Worm (Caenorhabditis elegans) whole organism, young adult: ENCODE measurements around the gene tlk-1.

Experiments used
- F10E7.11 ChIP-seq: sonication (generic microtip); optimal IDR thresholded peaks from 2 replicates; lab custom pipeline; 2017; ENCODE audit warnings: mild to moderate bottlenecking, missing genetic modification characterization, moderate library complexity, missing compliant biosample characterization
- F39B2.1 ChIP-seq: fragments of 200-800 bp; sonication (Bioruptor generic); IDR thresholded peaks from 2 replicates; pipeline ENCODE4 v1.3.6; 2022; ENCODE audit warnings: missing genetic modification reagents, missing genetic modification characterization, missing compliant biosample characterization
- F49E8.2 ChIP-seq: sonication (generic microtip); optimal IDR thresholded peaks from 3 replicates; lab custom pipeline; 2017; ENCODE audit warnings: missing genetic modification characterization, mild to moderate bottlenecking, missing compliant biosample characterization, antibody characterized with exemption, moderate library complexity; ENCODE audit not compliant: insufficient read depth
- bed-1 ChIP-seq: fragments of 200-800 bp; sonication (Bioruptor generic); IDR thresholded peaks from 2 replicates; pipeline ENCODE4 v1.3.6; 2022; ENCODE audit warnings: missing genetic modification reagents, missing genetic modification characterization, missing compliant biosample characterization
- cebp-1 ChIP-seq, 2 experiments: fragments of 200-800 bp in 1 of 2; sonication (Bioruptor generic) in 1 of 2; sonication (generic microtip) in 1 of 2; IDR thresholded peaks in 1 of 2; optimal IDR thresholded peaks in 1 of 2; 2 replicates each; pipeline versions ENCODE4 v1.3.6 to Lab custom; 2017 to 2022; ENCODE audit warnings: missing compliant biosample characterization in 2 of 2, missing genetic modification characterization in 2 of 2, mild to moderate bottlenecking in 1 of 2, missing genetic modification reagents in 1 of 2, moderate library complexity in 1 of 2
- egl-44 ChIP-seq: fragments of 200-800 bp; sonication (Bioruptor generic); IDR thresholded peaks from 2 replicates; pipeline ENCODE4 v1.3.6; 2022; ENCODE audit warnings: missing genetic modification reagents, missing genetic modification characterization, missing compliant biosample characterization
- lsl-1 ChIP-seq: fragments of 200-800 bp; sonication (Bioruptor generic); optimal IDR thresholded peaks from 2 replicates; lab custom pipeline; 2018; ENCODE audit warnings: mild to moderate bottlenecking, missing genetic modification characterization, moderate library complexity, missing compliant biosample characterization
- nhr-179 ChIP-seq: sonication (generic microtip); optimal IDR thresholded peaks from 2 replicates; lab custom pipeline; 2016; ENCODE audit warnings: mild to moderate bottlenecking, missing genetic modification characterization, missing compliant biosample characterization
- nhr-27 ChIP-seq: fragments of 200-800 bp; sonication (Bioruptor generic); optimal IDR thresholded peaks from 2 replicates; lab custom pipeline; 2018; ENCODE audit warnings: mild to moderate bottlenecking, missing genetic modification characterization, moderate library complexity, missing compliant biosample characterization
- nhr-90 ChIP-seq: sonication (generic microtip); optimal IDR thresholded peaks from 2 replicates; lab custom pipeline; 2016; ENCODE audit warnings: missing genotype, mild to moderate bottlenecking, missing genetic modification characterization, missing compliant biosample characterization
- sdz-38 ChIP-seq: sonication (generic microtip); optimal IDR thresholded peaks from 2 replicates; lab custom pipeline; 2016; ENCODE audit warnings: missing genotype, missing genetic modification characterization, missing compliant biosample characterization
- somi-1 ChIP-seq: fragments of 200-800 bp; sonication (Bioruptor generic); optimal IDR thresholded peaks from 2 replicates; lab custom pipeline; 2018; ENCODE audit warnings: mild to moderate bottlenecking, missing genetic modification characterization, missing compliant biosample characterization

DNA sequence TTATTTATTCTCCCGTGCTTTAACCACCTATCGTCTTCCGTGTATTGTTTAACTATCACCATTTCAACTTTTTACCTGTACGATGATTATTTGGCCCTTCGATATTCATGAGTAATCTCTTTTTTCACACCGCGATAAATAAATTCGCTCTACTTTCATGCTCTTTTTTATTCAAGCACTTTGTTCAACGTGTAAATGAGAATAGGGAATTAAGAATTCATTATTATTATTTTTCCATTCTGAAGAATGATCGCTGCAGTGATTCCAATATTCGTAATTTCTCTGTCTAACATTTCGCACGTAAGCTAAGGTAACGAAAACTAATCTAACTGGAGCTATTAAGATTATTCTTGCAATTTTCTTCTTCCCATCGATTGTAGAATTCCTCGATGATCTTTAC, 49.0 kb downstream of the tlk-1 start, which contains the start of gene T05G5.4:
- peak; percentile 37 for TF ChIP-seq lsl-1 (GFP tag; lab: Kevin White, UChicago)
- TF ChIP-seq nhr-90 = no peak
- TF ChIP-seq egl-44 (GFP tag; lab: Robert Waterston, UW) = no peak
- TF ChIP-seq nhr-27 = no peak
- no peak for TF ChIP-seq somi-1
- TF ChIP-seq bed-1 = no peak
- peak; percentile 62; the same call in 1 of the 2 replicates for TF ChIP-seq F39B2.1 (GFP tag; lab: Robert Waterston, UW)
- TF ChIP-seq F10E7.11 (tag; lab: Kevin White, UChicago) = no peak
- no peak for TF ChIP-seq F49E8.2 (tag; lab: Kevin White, UChicago)
- TF ChIP-seq cebp-1 (GFP tag; IDR thresholded peaks at IDR 0.05; lab: Robert Waterston, UW) = no peak
- peak; percentile 7 for TF ChIP-seq cebp-1 (tag; optimal IDR thresholded peaks at IDR 0.05; lab: Kevin White, UChicago)
- no peak for TF ChIP-seq nhr-179 (tag; lab: Kevin White, UChicago)
- TF ChIP-seq sdz-38 (tag; lab: Kevin White, UChicago) = no peak
